Worm (Caenorhabditis elegans): Measurements from ENCODE around the gene C45G9.8.

DNA sequence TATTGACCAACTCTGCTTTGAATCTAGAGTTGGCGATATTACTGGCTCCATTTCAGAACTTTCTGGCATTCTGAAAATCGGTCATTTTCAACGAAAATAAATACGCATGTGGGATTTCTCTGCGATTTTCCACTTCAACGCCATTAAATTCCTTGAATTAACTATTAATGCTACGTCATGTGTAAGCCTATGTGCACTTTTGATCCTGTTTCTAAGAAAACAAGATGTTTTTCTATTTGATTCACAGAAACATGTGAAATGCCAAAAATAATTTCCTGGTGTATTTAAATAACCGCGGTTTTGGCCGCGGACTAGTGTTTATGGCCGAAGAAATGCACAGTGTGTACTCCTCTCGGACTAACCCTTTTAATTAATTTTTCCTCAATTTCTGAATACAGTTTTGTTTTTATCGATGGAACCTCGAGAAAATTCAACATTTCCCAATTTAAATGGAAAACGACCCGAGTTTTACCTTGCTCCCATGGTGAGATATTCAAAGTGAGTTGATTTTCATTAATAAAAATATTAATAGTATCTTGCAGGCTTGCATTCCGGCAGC is 15.3 kb upstream of the C45G9.8 start, which contains the start of the genes C45G9.11 and C45G9.2:
- TF ChIP-seq tbx-37 (GFP tag; conservative IDR thresholded peaks at IDR 0.05) (peak; percentile 82; the same call in 1 of the 2 replicates), hnd-1 (tag; optimal IDR thresholded peaks at IDR 0.05) (no peak), ama-1 (optimal IDR thresholded peaks at IDR 0.05) (no peak), F13C5.2 (tag; optimal IDR thresholded peaks at IDR 0.05) (peak; percentile 59), ceh-13 (GFP tag; optimal IDR thresholded peaks at IDR 0.05) (no peak), flt-1 (GFP tag; IDR thresholded peaks at IDR 0.05) (0 out of 2 replicates have a peak, but pooled peaks have one; percentile 21)

Measured in whole organism, early embryonic.